Worm (Caenorhabditis elegans): ENCODE measurements around the gene ZK816.3.
A peak's percentile ranks its signal among the peaks of the same experiment; 100 is the strongest.

The ZK816.3 gene

ce11 chrX:3350306-3350705 lies 2.1 kb downstream of the ZK816.3 start, which contains the start of gene nspg-4:
Gene nspg-4 (minus strand): TSS chrX:3350406.
- TF ChIP-seq aly-2 (tag; optimal IDR thresholded peaks at IDR 0.05) = no peak
- no peak for TF ChIP-seq ceh-8 (GFP tag; optimal IDR thresholded peaks at IDR 0.05)
- no peak for TF ChIP-seq hpl-2 (GFP tag; optimal IDR thresholded peaks at IDR 0.05)
- no peak for TF ChIP-seq hlh-17 (GFP tag; optimal IDR thresholded peaks at IDR 0.05; ENCODE audit: borderline replicate concordance)
- no peak for TF ChIP-seq pax-3 (tag; optimal IDR thresholded peaks at IDR 0.05)
- no peak for TF ChIP-seq ceh-63 (GFP tag; optimal IDR thresholded peaks at IDR 0.05)
- no peak for TF ChIP-seq swsn-7 (tag; optimal IDR thresholded peaks at IDR 0.05)
- no peak for TF ChIP-seq zag-1 (tag; optimal IDR thresholded peaks at IDR 0.05)
- no peak for TF ChIP-seq egl-27 (tag; optimal IDR thresholded peaks at IDR 0.05)
- no peak for TF ChIP-seq lsy-2 (tag; optimal IDR thresholded peaks at IDR 0.05)
- no peak for TF ChIP-seq sup-37 (GFP tag; optimal IDR thresholded peaks at IDR 0.05)
- no peak for TF ChIP-seq lir-3 (tag; optimal IDR thresholded peaks at IDR 0.05; ENCODE audit: poor library complexity)
- TF ChIP-seq fos-1 (tag; optimal IDR thresholded peaks at IDR 0.05) = no peak
- no peak for TF ChIP-seq ceh-90 (tag; optimal IDR thresholded peaks at IDR 0.05)
- no peak for TF ChIP-seq lin-13 (GFP tag; optimal IDR thresholded peaks at IDR 0.05)
- no peak for TF ChIP-seq sptf-1 (tag; optimal IDR thresholded peaks at IDR 0.05)
- no peak for TF ChIP-seq nhr-71 (tag; optimal IDR thresholded peaks at IDR 0.05)

DNA sequence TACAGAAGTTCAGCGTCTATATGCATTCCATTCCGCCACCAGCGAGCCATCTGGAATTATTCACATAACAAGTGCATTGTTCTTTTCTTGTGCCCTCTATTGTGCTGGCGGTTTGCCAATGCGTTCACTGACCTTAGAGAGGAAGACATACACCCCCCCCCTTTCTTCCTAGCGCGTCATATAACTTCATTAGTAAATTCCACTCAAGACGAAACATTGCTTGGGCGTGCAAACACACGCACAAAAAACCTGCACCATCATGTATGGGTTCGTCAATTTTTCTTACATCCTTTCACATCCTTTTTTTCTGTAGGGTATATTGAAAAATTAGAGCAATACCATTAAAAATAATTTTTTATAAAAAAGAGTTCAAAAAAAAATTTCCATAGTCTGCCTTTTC lies 3.3 kb downstream of the ZK816.3 start, which contains the start of gene ZK816.1:
TSS of gene ZK816.1 (plus strand) at position 187 of the 400 bp plus-strand sequence.
- TF ChIP-seq unc-86 (tag; optimal IDR thresholded peaks at IDR 0.05) = peak; percentile 34
- TF ChIP-seq lin-14 (GFP tag; optimal IDR thresholded peaks at IDR 0.05) = peak; percentile 2
- no peak for TF ChIP-seq zag-1 (tag; optimal IDR thresholded peaks at IDR 0.05)
- no peak for TF ChIP-seq tlp-1 (tag; optimal IDR thresholded peaks at IDR 0.05)
- TF ChIP-seq efl-1 (optimal IDR thresholded peaks at IDR 0.05) = no peak
- TF ChIP-seq efl-1 (GFP tag; optimal IDR thresholded peaks at IDR 0.05 in 1 of 2) = peak in 1 of 2 experiments; percentile 19

ce11 chrX:3362378-3362777 lies 14.2 kb downstream of the ZK816.3 start, which contains the start of gene dhs-26:
Gene dhs-26 (minus strand): TSS chrX:3362493.
- TF ChIP-seq mab-9 (GFP tag; IDR thresholded peaks at IDR 0.05) = no peak

DNA sequence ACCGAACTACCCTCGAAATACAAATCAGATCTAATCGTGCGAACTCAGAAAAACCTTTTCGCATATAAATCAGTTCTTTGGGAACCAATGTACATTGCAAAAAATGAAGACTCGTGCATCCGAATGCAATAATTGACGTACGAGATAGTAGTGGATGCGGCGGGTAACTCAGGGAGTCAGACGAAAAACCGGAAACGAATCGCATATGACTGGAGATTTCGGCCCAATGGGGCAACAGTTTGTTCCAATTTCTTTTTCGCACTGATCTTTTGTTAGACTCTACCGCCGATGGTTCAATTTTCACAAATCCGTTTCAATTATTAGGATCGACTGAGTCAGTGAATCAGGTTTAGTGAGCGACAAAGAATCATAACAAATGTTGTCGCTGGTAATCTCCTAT lies 18.6 kb downstream of the ZK816.3 start:
- TF ChIP-seq nhr-85 (tag) = peak; percentile 55
- no peak for TF ChIP-seq snu-23 (GFP tag; optimal IDR thresholded peaks at IDR 0.05)

DNA sequence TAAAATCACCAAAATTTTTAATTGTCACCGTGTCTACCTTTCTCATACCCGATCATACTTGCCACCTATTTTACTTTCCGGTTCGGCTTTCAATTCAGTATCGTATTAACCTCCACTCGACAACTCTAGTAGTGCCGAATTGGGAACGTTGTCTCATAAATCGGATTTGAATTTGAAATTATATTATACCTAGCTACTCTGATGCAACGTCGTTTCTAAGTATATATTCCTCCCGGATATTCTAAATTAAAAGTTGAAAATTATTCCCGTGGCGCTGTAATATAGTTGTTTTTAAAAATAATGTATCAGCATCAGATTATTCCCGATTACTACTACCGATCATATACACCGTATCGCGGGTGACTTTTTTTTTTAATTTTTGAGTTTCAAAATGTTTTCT lies 20.5 kb downstream of the ZK816.3 start, which contains the start of gene ZK563.2:
TSS of gene ZK563.2 (plus strand) at position 301 of the 400 bp plus-strand sequence.
- TF ChIP-seq mep-1 (tag; optimal IDR thresholded peaks at IDR 0.05) = no peak
- TF ChIP-seq nhr-11 (tag; optimal IDR thresholded peaks at IDR 0.05) = no peak
- no peak for TF ChIP-seq skn-1 (tag; optimal IDR thresholded peaks at IDR 0.05)
- TF ChIP-seq ceh-90 (tag; optimal IDR thresholded peaks at IDR 0.05) = no peak
- no peak for TF ChIP-seq pax-3 (tag; optimal IDR thresholded peaks at IDR 0.05)
- no peak for TF ChIP-seq hpl-2 (GFP tag; optimal IDR thresholded peaks at IDR 0.05)
- no peak for TF ChIP-seq snpc-4 (tag; optimal IDR thresholded peaks at IDR 0.05)
- TF ChIP-seq zip-4 (GFP tag; optimal IDR thresholded peaks at IDR 0.05) = no peak
- no peak for TF ChIP-seq lir-3 (tag; optimal IDR thresholded peaks at IDR 0.05; ENCODE audit: poor library complexity)
- no peak for TF ChIP-seq grh-1 (GFP tag; IDR thresholded peaks at IDR 0.05)
- no peak for TF ChIP-seq unc-86 (tag; optimal IDR thresholded peaks at IDR 0.05)
- no peak for TF ChIP-seq mdl-1 (tag; optimal IDR thresholded peaks at IDR 0.05)
- no peak for TF ChIP-seq ztf-11 (tag; optimal IDR thresholded peaks at IDR 0.05)
- TF ChIP-seq irx-1 (tag; optimal IDR thresholded peaks at IDR 0.05) = no peak
